Worm (Caenorhabditis elegans) whole organism, L4 larva: ENCODE results near the gene scl-19.

Experiments
- F49E8.2 ChIP-seq: sonication (generic microtip); optimal IDR thresholded peaks from 2 replicates; lab custom pipeline; 2016; ENCODE audit warnings: missing compliant biosample characterization, mild to moderate bottlenecking, missing genetic modification characterization, borderline replicate concordance
- ama-1 ChIP-seq: fragments of 150-350 bp; optimal IDR thresholded peaks from 2 replicates; lab custom pipeline; 2014; ENCODE audit warnings: inconsistent platforms, mixed read lengths
- ces-1 ChIP-seq: fragments of 150-350 bp; sonication (generic microtip); optimal IDR thresholded peaks from 4 replicates; lab custom pipeline; 2014; ENCODE audit warnings: missing biosample characterization, missing genetic modification reagents, missing genetic modification characterization
- dpl-1 ChIP-seq: fragments of 150-350 bp; optimal IDR thresholded peaks from 2 replicates; lab custom pipeline; 2014; ENCODE audit warnings: missing biosample characterization, missing genetic modification reagents, missing genetic modification characterization
- egl-27 ChIP-seq: sonication (generic microtip); optimal IDR thresholded peaks from 3 replicates; lab custom pipeline; 2017; ENCODE audit warnings: missing biosample characterization, missing genetic modification reagents, missing genetic modification characterization
- jun-1 ChIP-seq: fragments of 150-350 bp; optimal IDR thresholded peaks from 2 replicates; lab custom pipeline; 2014; ENCODE audit warnings: missing biosample characterization, missing genetic modification reagents, missing genetic modification characterization
- lin-39 ChIP-seq: fragments of 150-350 bp; optimal IDR thresholded peaks from 2 replicates; lab custom pipeline; 2014; ENCODE audit warnings: missing biosample characterization, missing genetic modification reagents, missing genetic modification characterization
- lsy-2 ChIP-seq, 2 experiments: fragments of 150-350 bp in 1 of 2; sonication (generic microtip) in 1 of 2; optimal IDR thresholded peaks; 2 replicates each; lab custom pipeline; 2014 to 2017; ENCODE audit warnings: missing biosample characterization in 2 of 2, missing genetic modification characterization in 2 of 2
- mdt-29 ChIP-seq: fragments of 200-800 bp; sonication (Bioruptor generic); IDR thresholded peaks from 2 replicates; pipeline ENCODE4 v1.3.6; 2022; ENCODE audit warnings: missing genetic modification reagents, missing genetic modification characterization, missing compliant biosample characterization
- nhr-111 ChIP-seq: fragments of 200-800 bp; sonication (Bioruptor generic); optimal IDR thresholded peaks from 2 replicates; lab custom pipeline; 2018; ENCODE audit warnings: mild to moderate bottlenecking, missing genetic modification characterization, missing compliant biosample characterization
- nhr-237 ChIP-seq: sonication (generic microtip); optimal IDR thresholded peaks from 2 replicates; lab custom pipeline; 2017; ENCODE audit warnings: missing biosample characterization, missing genetic modification characterization
- nhr-25 ChIP-seq: sonication (generic microtip); optimal IDR thresholded peaks from 2 replicates; lab custom pipeline; 2017; ENCODE audit warnings: missing genetic modification characterization, mild to moderate bottlenecking, missing compliant biosample characterization, antibody characterized with exemption, moderate library complexity, borderline replicate concordance; ENCODE audit not compliant: insufficient read depth
- zag-1 ChIP-seq: fragments of 150-350 bp; optimal IDR thresholded peaks from 2 replicates; lab custom pipeline; 2014; ENCODE audit warnings: missing biosample characterization, missing genetic modification characterization

ce11 chrV:18706063-18706620, 25.6 kb upstream of the scl-19 start, which contains the start of gene Y17D7C.1:
- no peak for TF ChIP-seq zag-1 (tag; lab: Kevin White, UChicago)
- TF ChIP-seq mdt-29 (GFP tag; lab: Robert Waterston, UW) = no peak
- no peak for TF ChIP-seq F49E8.2 (tag; lab: Kevin White, UChicago)
- no peak for TF ChIP-seq ama-1
- TF ChIP-seq lsy-2 (tag; optimal IDR thresholded peaks at IDR 0.05; lab: Kevin White, UChicago) = no peak
- TF ChIP-seq nhr-237 (tag; lab: Kevin White, UChicago) = no peak
- TF ChIP-seq lin-39 = no peak
- no peak for TF ChIP-seq egl-27 (tag; lab: Kevin White, UChicago)
- no peak for TF ChIP-seq jun-1 (tag; lab: Kevin White, UChicago)
- no peak for TF ChIP-seq ces-1 (GFP tag; lab: Kevin White, UChicago)
- TF ChIP-seq nhr-111 (GFP tag; lab: Kevin White, UChicago) = no peak
- no peak for TF ChIP-seq nhr-25
- no peak for TF ChIP-seq dpl-1 (GFP tag; lab: Kevin White, UChicago)
